Fruit fly (Drosophila melanogaster) whole organism, embryonic: ENCODE measurements around the gene CG1738.

Source experiments
- B-H2 ChIP-seq: fragments of 200-800 bp; sonication (Bioruptor generic); optimal IDR thresholded peaks from 2 replicates; lab custom pipeline; 2018; ENCODE audit warnings: missing biosample characterization, mild to moderate bottlenecking, missing genetic modification characterization
- CG11560 ChIP-seq: fragments of 200-800 bp; sonication (Bioruptor generic); IDR thresholded peaks from 3 replicates; pipeline ENCODE4 v1.3.6; 2022; ENCODE audit warnings: missing biosample characterization, missing genetic modification characterization
- CG13287 ChIP-seq: fragments of 200-800 bp; sonication (Bioruptor generic); IDR thresholded peaks from 2 replicates; pipeline ENCODE4 v1.3.6; 2022; ENCODE audit warnings: missing biosample characterization, missing genetic modification characterization; ENCODE audit not compliant: partially characterized antibody
- CG1529 ChIP-seq: fragments of 200-800 bp; sonication (Bioruptor generic); optimal IDR thresholded peaks from 3 replicates; lab custom pipeline; 2018; ENCODE audit warnings: missing biosample characterization, missing genetic modification characterization
- CG15601 ChIP-seq: fragments of 200-800 bp; sonication (Bioruptor generic); optimal IDR thresholded peaks from 3 replicates; lab custom pipeline; 2019; ENCODE audit warnings: missing biosample characterization, mild to moderate bottlenecking, missing genetic modification characterization, moderate library complexity
- CG16813 ChIP-seq: fragments of 200-800 bp; sonication (Bioruptor generic); IDR thresholded peaks from 3 replicates; pipeline ENCODE4 v1.3.6; 2022; ENCODE audit warnings: missing biosample characterization, missing genetic modification characterization; ENCODE audit not compliant: partially characterized antibody
- CG17186 ChIP-seq: fragments of 200-800 bp; sonication (Bioruptor generic); optimal IDR thresholded peaks from 3 replicates; lab custom pipeline; 2017; ENCODE audit warnings: missing biosample characterization, missing genetic modification reagents, missing genetic modification characterization
- CG18619 ChIP-seq: fragments of 200-800 bp; sonication (Bioruptor generic); optimal IDR thresholded peaks from 3 replicates; lab custom pipeline; 2017; ENCODE audit warnings: missing biosample characterization, mild to moderate bottlenecking, missing genetic modification characterization
- CG2712 ChIP-seq: fragments of 200-800 bp; optimal IDR thresholded peaks from 3 replicates; lab custom pipeline; 2019; ENCODE audit warnings: missing biosample characterization, mild to moderate bottlenecking, missing genetic modification characterization, moderate library complexity
- CG42726 ChIP-seq: fragments of 200-800 bp; sonication (Bioruptor generic); IDR thresholded peaks from 2 replicates; pipeline ENCODE4 v1.3.6; 2022; ENCODE audit warnings: missing biosample characterization, missing genetic modification characterization; ENCODE audit not compliant: partially characterized antibody
- CG4854 ChIP-seq: fragments of 200-800 bp; sonication (Bioruptor generic); optimal IDR thresholded peaks from 2 replicates; lab custom pipeline; 2016; ENCODE audit warnings: missing biosample characterization, missing genetic modification characterization, inconsistent platforms
- CG7556 ChIP-seq: fragments of 200-800 bp; sonication (Bioruptor generic); optimal IDR thresholded peaks from 2 replicates; lab custom pipeline; 2017; ENCODE audit warnings: missing biosample characterization, mild to moderate bottlenecking, missing genetic modification characterization
- CG7963 ChIP-seq: fragments of 200-800 bp; sonication (Bioruptor generic); IDR thresholded peaks from 3 replicates; pipeline ENCODE4 v1.3.6; 2022; ENCODE audit warnings: missing biosample characterization, missing genetic modification characterization; ENCODE audit not compliant: partially characterized antibody
- CG8089 ChIP-seq: fragments of 200-800 bp; sonication (Bioruptor generic); optimal IDR thresholded peaks from 3 replicates; lab custom pipeline; 2016; ENCODE audit warnings: missing biosample characterization, missing genetic modification characterization
- CG9797 ChIP-seq: fragments of 200-800 bp; sonication (Bioruptor generic); optimal IDR thresholded peaks from 3 replicates; lab custom pipeline; 2018; ENCODE audit warnings: missing biosample characterization, mild to moderate bottlenecking, missing genetic modification characterization
- Camta ChIP-seq: fragments of 200-800 bp; sonication (Bioruptor generic); optimal IDR thresholded peaks from 2 replicates; lab custom pipeline; 2016; ENCODE audit warnings: missing biosample characterization, missing genetic modification characterization
- Doc2 ChIP-seq: fragments of 200-800 bp; sonication (Bioruptor generic); IDR thresholded peaks from 2 replicates; pipeline ENCODE4 v1.3.6; 2022; ENCODE audit warnings: missing biosample characterization, missing genetic modification characterization
- E2f2 ChIP-seq: fragments of 200-800 bp; sonication (Bioruptor generic); IDR thresholded peaks from 2 replicates; pipeline ENCODE4 v1.3.6; 2022; ENCODE audit warnings: missing biosample characterization, missing genetic modification characterization
- Ets65A ChIP-seq: fragments of 200-800 bp; sonication (Bioruptor generic); peaks from one replicate; lab custom pipeline; 2016; ENCODE audit warnings: missing biosample characterization, missing genetic modification characterization
- Ets97D ChIP-seq: fragments of 200-800 bp; sonication (Bioruptor generic); optimal IDR thresholded peaks from 3 replicates; lab custom pipeline; 2016; ENCODE audit warnings: missing biosample characterization, missing genetic modification characterization
- MBD-R2 ChIP-seq: fragments of 200-800 bp; sonication (Bioruptor generic); IDR thresholded peaks from 2 replicates; pipeline ENCODE4 v1.3.6; 2022; ENCODE audit warnings: missing biosample characterization, missing genetic modification characterization
- MESR4 ChIP-seq: fragments of 200-800 bp; sonication (Bioruptor generic); optimal IDR thresholded peaks from 2 replicates; lab custom pipeline; 2018; ENCODE audit warnings: missing biosample characterization, mild to moderate bottlenecking, missing genetic modification characterization, moderate library complexity
- MTF-1 ChIP-seq: fragments of 200-800 bp; sonication (Bioruptor generic); optimal IDR thresholded peaks from 2 replicates; lab custom pipeline; 2018; ENCODE audit warnings: missing biosample characterization, mild to moderate bottlenecking, missing genetic modification characterization, borderline replicate concordance
- Med ChIP-seq: fragments of 200-800 bp; sonication (Bioruptor generic); peaks from one replicate; lab custom pipeline; 2016; ENCODE audit warnings: missing biosample characterization, missing genetic modification characterization, mild to moderate bottlenecking, inconsistent platforms, moderate library complexity
- Neu2 ChIP-seq: fragments of 200-800 bp; sonication (Bioruptor generic); optimal IDR thresholded peaks from 3 replicates; lab custom pipeline; 2016; ENCODE audit warnings: missing biosample characterization, missing genetic modification characterization, borderline replicate concordance
- Nf-YB ChIP-seq: fragments of 200-800 bp; sonication (Bioruptor generic); optimal IDR thresholded peaks from 3 replicates; lab custom pipeline; 2019; ENCODE audit warnings: missing biosample characterization, mild to moderate bottlenecking, missing genetic modification characterization, moderate library complexity
- Opbp ChIP-seq: fragments of 200-800 bp; sonication (Bioruptor generic); IDR thresholded peaks from 3 replicates; pipeline ENCODE4 v1.3.6; 2022; ENCODE audit warnings: missing biosample characterization, missing genetic modification characterization; ENCODE audit not compliant: partially characterized antibody
- Pdp1 ChIP-seq, 2 experiments: fragments of 200-800 bp; sonication (Bioruptor generic); optimal IDR thresholded peaks; 3 replicates each; lab custom pipeline; 2016; ENCODE audit warnings: missing biosample characterization in 2 of 2, missing genetic modification characterization in 2 of 2, mild to moderate bottlenecking in 1 of 2, moderate library complexity in 1 of 2
- Ravus ChIP-seq: fragments of 200-800 bp; sonication (Bioruptor generic); IDR thresholded peaks from 2 replicates; pipeline ENCODE4 v1.3.6; 2022; ENCODE audit warnings: missing biosample characterization, missing genetic modification characterization
- Stat92E ChIP-seq, 3 experiments: fragments of >200 bp in 2 of 3; fragments of 200-800 bp in 1 of 3; sonication (Bioruptor generic) in 1 of 3; optimal IDR thresholded peaks; 2 replicates each; lab custom pipeline; 2017 to 2019; ENCODE audit warnings: missing biosample characterization in 3 of 3, missing genetic modification characterization in 3 of 3, mild to moderate bottlenecking in 1 of 3, moderate library complexity in 1 of 3
- abd-A ChIP-seq: fragments of 200-800 bp; sonication (Bioruptor generic); optimal IDR thresholded peaks from 3 replicates; lab custom pipeline; 2019; ENCODE audit warnings: missing biosample characterization, mild to moderate bottlenecking, missing genetic modification characterization, moderate library complexity
- al ChIP-seq: fragments of 200-800 bp; sonication (Bioruptor generic); IDR thresholded peaks from 2 replicates; pipeline ENCODE4 v1.3.6; 2022; ENCODE audit warnings: missing biosample characterization, missing genetic modification characterization
- bbx ChIP-seq: fragments of 200-800 bp; sonication (Bioruptor generic); IDR thresholded peaks from 2 replicates; pipeline ENCODE4 v1.3.6; 2022; ENCODE audit warnings: missing biosample characterization, missing genetic modification characterization; ENCODE audit not compliant: partially characterized antibody
- bigmax ChIP-seq: fragments of 200-800 bp; sonication (Bioruptor generic); optimal IDR thresholded peaks from 2 replicates; lab custom pipeline; 2018; ENCODE audit warnings: missing biosample characterization, mild to moderate bottlenecking, missing genetic modification characterization
- crc ChIP-seq: fragments of 200-800 bp; sonication (Bioruptor generic); optimal IDR thresholded peaks from 2 replicates; lab custom pipeline; 2016; ENCODE audit warnings: missing biosample characterization, missing genetic modification characterization
- croc ChIP-seq: fragments of 200-800 bp; sonication (Bioruptor generic); conservative IDR thresholded peaks from 3 replicates; pipeline ENCODE4 v1.3.6; 2022; ENCODE audit warnings: missing biosample characterization, missing genetic modification characterization
- dimm ChIP-seq: fragments of 200-800 bp; sonication (Bioruptor generic); IDR thresholded peaks from 2 replicates; pipeline ENCODE4 v1.3.6; 2022; ENCODE audit warnings: missing biosample characterization, missing genetic modification characterization
- eve ChIP-seq, 2 experiments: fragments of >200 bp; optimal IDR thresholded peaks; 2 replicates each; lab custom pipeline; 2017; ENCODE audit warnings: missing biosample characterization in 2 of 2, missing genetic modification characterization in 2 of 2
- hbn ChIP-seq: fragments of 200-800 bp; sonication (Bioruptor generic); IDR thresholded peaks from 2 replicates; pipeline ENCODE4 v1.3.6; 2022; ENCODE audit warnings: missing biosample characterization, missing genetic modification characterization; ENCODE audit not compliant: partially characterized antibody
- insv ChIP-seq, 2 experiments: fragments of 200-800 bp; sonication (Bioruptor generic); optimal IDR thresholded peaks; 3 replicates each; lab custom pipeline; 2016 to 2018; ENCODE audit warnings: missing biosample characterization in 2 of 2, missing genetic modification characterization in 2 of 2
- nom ChIP-seq: fragments of 200-800 bp; sonication (Bioruptor generic); optimal IDR thresholded peaks from 2 replicates; lab custom pipeline; 2017; ENCODE audit warnings: missing biosample characterization, missing genetic modification characterization, mild to moderate bottlenecking, moderate library complexity, missing genetic modification reagents
- pan ChIP-seq, 4 experiments: fragments of >200 bp in 3 of 4; fragments of 200-800 bp in 1 of 4; sonication (Bioruptor generic) in 1 of 4; optimal IDR thresholded peaks in 3 of 4; IDR thresholded peaks in 1 of 4; 2 replicates each; pipeline versions ENCODE4 v1.3.6 to Lab custom; 2017 to 2022; ENCODE audit warnings: missing biosample characterization in 2 of 4, missing genetic modification characterization in 2 of 4, mixed read lengths in 1 of 4
- ro ChIP-seq: fragments of 200-800 bp; sonication (Bioruptor generic); IDR thresholded peaks from 2 replicates; pipeline ENCODE4 v1.3.6; 2022; ENCODE audit warnings: missing biosample characterization, missing genetic modification characterization
- sens ChIP-seq: fragments of 200-800 bp; sonication (Bioruptor generic); peaks from one replicate; lab custom pipeline; 2016; ENCODE audit warnings: missing biosample characterization, missing genetic modification characterization
- sima ChIP-seq: fragments of 200-800 bp; sonication (Bioruptor generic); optimal IDR thresholded peaks from 2 replicates; lab custom pipeline; 2016; ENCODE audit warnings: missing biosample characterization, missing genetic modification characterization
- stwl ChIP-seq: fragments of 200-800 bp; sonication (Bioruptor generic); optimal IDR thresholded peaks from 3 replicates; lab custom pipeline; 2018; ENCODE audit warnings: missing biosample characterization, mild to moderate bottlenecking, missing genetic modification characterization, moderate library complexity
- unc-4 ChIP-seq: fragments of 200-800 bp; sonication (Bioruptor generic); IDR thresholded peaks from 2 replicates; pipeline ENCODE4 v1.3.6; 2022; ENCODE audit warnings: missing biosample characterization, missing genetic modification characterization; ENCODE audit not compliant: partially characterized antibody

The CG1738 gene

DNA sequence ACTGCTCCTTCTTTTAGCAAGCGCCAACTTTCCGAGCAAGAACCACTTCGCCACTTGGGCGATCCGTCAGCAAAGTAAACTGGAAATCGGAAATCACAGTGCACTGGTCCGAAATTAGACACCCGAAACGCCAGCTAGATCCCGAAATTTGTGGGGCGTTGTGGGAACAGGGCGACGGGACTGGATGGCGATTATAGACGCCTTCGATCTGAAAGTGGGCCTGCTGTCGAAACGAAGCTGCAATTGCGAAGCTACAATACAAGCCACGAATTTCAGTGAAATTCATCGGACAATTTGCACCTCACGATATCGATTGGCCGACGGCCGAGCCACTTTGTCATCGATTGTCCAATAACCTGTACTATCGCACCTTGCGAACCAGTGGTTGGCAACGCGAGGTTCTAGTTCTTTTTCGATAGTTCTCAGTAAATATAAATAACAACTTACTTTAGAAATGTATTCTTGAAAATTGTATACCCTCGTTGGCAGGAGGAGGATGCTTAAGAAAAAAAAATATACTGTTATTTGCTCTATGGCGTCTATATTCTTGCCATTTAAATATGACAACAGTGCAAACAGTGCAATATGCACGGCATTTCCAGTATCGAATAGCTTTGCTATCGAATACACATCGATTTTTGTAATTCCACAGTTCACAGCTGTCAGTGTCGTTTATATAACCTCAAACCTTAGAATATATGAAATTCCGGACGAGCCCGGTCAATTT is 19.1 kb downstream of the CG1738 start, which contains the start of the genes hop and Tim8 (continued):
- TF ChIP-seq CG7556 (GFP tag; lab: Kevin White, UChicago) (no peak), bigmax (peak; percentile 94), MTF-1 (GFP tag; lab: Kevin White, UChicago) (no peak), Neu2 (GFP tag; lab: Kevin White, UChicago) (no peak), Ravus (GFP tag; lab: Robert Waterston, UW) (no peak), CG9797 (peak; percentile 32), Pdp1 (GFP tag; optimal IDR thresholded peaks at IDR 0.05; lab: Kevin White, UChicago) (peak in 1 of 2 experiments; percentile 92), eve (GFP tag; optimal IDR thresholded peaks at IDR 0.05; lab: Kevin White, UChicago) (no peak), abd-A (no peak), CG16813 (peak; percentile 95), MESR4 (GFP tag; lab: Kevin White, UChicago) (peak; percentile 87), B-H2 (GFP tag; lab: Kevin White, UChicago) (no peak), CG8089 (GFP tag; lab: Kevin White, UChicago) (no peak), pan (optimal IDR thresholded peaks at IDR 0.05; lab: Kevin White, UChicago) (no peak), pan (GFP tag; optimal IDR thresholded peaks at IDR 0.05 in 1 of 2, IDR thresholded peaks at IDR 0.05 in 1 of 2) (no peak), nom (GFP tag; lab: Kevin White, UChicago) (no peak), E2f2 (GFP tag; lab: Robert Waterston, UW) (peak; percentile 52), Ets97D (GFP tag; lab: Kevin White, UChicago) (peak; percentile 52), stwl (tag; lab: Kevin White, UChicago) (peak; percentile 51), Camta (GFP tag; lab: Kevin White, UChicago) (no peak), insv (GFP tag; optimal IDR thresholded peaks at IDR 0.05; lab: Kevin White, UChicago) (peak in 1 of 2 experiments; percentile 75), CG15601 (no peak), crc (GFP tag; lab: Kevin White, UChicago) (no peak), CG1529 (no peak), croc (no peak), Ets65A (peak; percentile 59), bbx (GFP tag; lab: Robert Waterston, UW) (peak; percentile 86), Med (GFP tag; lab: Kevin White, UChicago) (peak; percentile 67), CG42726 (peak; percentile 71; the same call in 1 of the 2 replicates), MBD-R2 (GFP tag; lab: Robert Waterston, UW) (peak; percentile 24; the same call in 1 of the 2 replicates), CG4854 (GFP tag; lab: Kevin White, UChicago) (peak; percentile 89), unc-4 (GFP tag; lab: Robert Waterston, UW) (peak; percentile 85), CG17186 (GFP tag; lab: Kevin White, UChicago) (peak; percentile 50), CG2712 (tag; lab: Kevin White, UChicago) (no peak), Opbp (peak; percentile 88), dimm (GFP tag; lab: Robert Waterston, UW) (no peak), CG7963 (GFP tag; lab: Robert Waterston, UW) (peak; percentile 93), al (GFP tag; lab: Robert Waterston, UW) (no peak), Stat92E (GFP tag; optimal IDR thresholded peaks at IDR 0.05; lab: Kevin White, UChicago) (no peak), sens (peak; percentile 71), sima (GFP tag; lab: Kevin White, UChicago) (no peak), hbn (GFP tag; lab: Robert Waterston, UW) (peak; percentile 73), CG11560 (tag; lab: Robert Waterston, UW) (peak; percentile 98), CG18619 (GFP tag; lab: Kevin White, UChicago) (no peak), Nf-YB (GFP tag; lab: Kevin White, UChicago) (no peak), CG13287 (peak; percentile 86), Doc2 (GFP tag; lab: Robert Waterston, UW) (no peak), ro (GFP tag; lab: Robert Waterston, UW) (no peak)
